Fruit fly (Drosophila melanogaster) whole organism, larva: ENCODE data around the gene CG43394.

ENCODE experiments used
- noc ChIP-seq: fragments of 200-800 bp; sonication (Bioruptor generic); optimal IDR thresholded peaks from 3 replicates; lab custom pipeline; 2019; ENCODE audit warnings: missing biosample characterization, mild to moderate bottlenecking, missing genetic modification characterization, moderate library complexity

Gene CG43394

dm6 chr2L:8163588-8164166 lies 18.1 kb downstream of the CG43394 start:
- TF ChIP-seq noc (tag; lab: Kevin White, UChicago) = peak; percentile 65

DNA sequence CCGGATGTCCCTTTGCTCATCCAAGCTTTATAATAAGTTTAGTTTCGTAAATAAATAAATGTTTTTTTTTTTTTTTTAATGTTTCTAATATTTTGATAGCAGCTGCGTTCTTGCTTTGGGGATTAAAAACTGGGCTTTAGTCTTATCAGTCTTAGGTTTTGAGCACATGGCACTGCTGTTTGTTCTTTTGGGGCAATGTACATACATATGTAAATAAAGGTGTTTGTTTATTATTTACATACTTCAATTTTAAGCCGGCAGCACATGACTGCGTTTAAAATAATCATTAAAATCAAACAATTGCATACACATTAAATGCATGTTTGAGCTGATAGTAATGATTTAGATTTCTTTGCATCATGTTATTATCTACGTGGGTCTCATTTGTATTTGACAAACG lies 18.7 kb downstream of the CG43394 start:
- no peak for TF ChIP-seq noc (tag; lab: Kevin White, UChicago)

DNA sequence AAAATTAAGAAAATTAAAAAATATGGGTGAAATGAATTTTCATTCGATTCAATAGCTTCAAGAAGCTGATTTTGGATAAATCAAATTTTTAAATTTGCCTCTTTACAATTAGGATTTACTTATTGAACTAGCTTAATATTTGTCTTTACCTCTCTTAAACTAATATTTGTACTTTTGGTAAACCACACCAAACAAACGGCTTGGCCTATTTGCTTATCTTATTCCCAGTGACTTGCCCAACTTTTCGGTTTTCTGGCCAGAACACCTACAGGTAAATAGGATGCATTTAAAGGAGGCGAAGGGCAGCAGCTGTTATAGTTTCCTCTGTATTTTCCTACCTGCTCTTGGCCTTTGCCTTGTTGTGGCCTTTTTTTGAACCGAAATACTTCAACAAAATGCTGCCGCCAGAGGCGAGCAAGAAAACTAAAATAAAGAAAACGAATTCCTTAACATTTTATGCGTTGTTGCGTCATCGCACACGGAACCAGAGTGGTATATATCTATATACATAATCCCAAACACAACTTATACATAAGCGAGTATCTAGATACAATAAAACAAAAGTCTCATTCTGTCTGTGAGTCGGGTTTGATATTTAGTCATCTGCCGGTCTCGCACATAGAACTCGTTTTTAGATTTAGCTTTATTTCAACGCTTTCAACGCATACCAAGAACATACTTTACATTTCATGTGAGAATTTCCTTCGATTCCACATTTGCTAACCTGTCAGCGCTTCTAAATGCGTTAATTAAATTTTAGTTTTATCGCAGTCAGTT lies 20.4 kb downstream of the CG43394 start:
- no peak for TF ChIP-seq noc (tag; lab: Kevin White, UChicago)

DNA sequence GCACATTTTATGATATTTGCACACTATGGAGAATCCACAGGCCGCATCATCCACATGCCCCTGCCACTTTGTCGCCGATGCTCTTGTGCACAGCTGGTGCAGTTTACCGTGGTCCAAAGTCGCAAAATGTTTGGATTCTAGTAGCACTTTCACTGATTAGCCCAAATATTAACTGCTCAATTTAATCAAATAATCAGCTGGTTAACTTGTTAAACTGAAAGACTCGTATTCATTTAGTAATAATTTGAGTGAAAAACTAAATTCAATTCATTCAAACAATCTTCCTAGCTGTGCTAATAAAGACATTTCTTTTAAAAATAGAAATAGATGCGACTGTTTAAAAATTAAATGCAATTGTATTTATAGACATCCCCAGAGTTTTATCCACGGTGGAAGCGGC lies 22.5 kb downstream of the CG43394 start:
- no peak for TF ChIP-seq noc (tag; lab: Kevin White, UChicago)

- no peak for TF ChIP-seq noc (tag; lab: Kevin White, UChicago)
These were observed 25.1 kb downstream of the CG43394 start for dm6 chr2L:8170600-8171182.

DNA sequence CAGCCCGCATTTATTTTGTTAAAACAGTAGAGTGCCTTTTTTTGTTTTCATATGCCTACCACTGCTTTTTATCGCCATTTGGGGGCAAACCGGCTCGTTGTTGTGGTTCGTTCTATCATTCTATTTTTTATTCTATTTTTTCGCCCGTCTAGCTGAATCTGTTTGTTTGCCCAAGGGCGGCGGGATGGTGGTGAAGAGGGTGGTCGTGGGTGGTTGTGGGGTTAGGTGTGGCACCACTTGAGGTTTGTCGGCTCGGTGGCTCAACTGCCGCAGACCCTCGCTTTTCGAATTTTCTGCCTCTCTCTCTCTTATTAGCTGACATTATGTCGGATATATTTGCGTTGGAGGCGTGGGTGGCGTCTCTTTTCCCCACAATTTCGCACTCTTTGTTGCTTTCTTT lies 26.0 kb downstream of the CG43394 start:
- TF ChIP-seq noc (tag; lab: Kevin White, UChicago) = no peak

dm6 chr2L:8185008-8185407 lies 39.5 kb downstream of the CG43394 start:
- no peak for TF ChIP-seq noc (tag; lab: Kevin White, UChicago)

dm6 chr2L:8190681-8191080 lies 45.1 kb downstream of the CG43394 start, which contains the start of gene CG34134:
Gene CG34134 (minus strand): TSS chr2L:8190781.
- no peak for TF ChIP-seq noc (tag; lab: Kevin White, UChicago)

dm6 chr2L:8195722-8196323 lies 50.3 kb downstream of the CG43394 start:
- no peak for TF ChIP-seq noc (tag; lab: Kevin White, UChicago)

DNA sequence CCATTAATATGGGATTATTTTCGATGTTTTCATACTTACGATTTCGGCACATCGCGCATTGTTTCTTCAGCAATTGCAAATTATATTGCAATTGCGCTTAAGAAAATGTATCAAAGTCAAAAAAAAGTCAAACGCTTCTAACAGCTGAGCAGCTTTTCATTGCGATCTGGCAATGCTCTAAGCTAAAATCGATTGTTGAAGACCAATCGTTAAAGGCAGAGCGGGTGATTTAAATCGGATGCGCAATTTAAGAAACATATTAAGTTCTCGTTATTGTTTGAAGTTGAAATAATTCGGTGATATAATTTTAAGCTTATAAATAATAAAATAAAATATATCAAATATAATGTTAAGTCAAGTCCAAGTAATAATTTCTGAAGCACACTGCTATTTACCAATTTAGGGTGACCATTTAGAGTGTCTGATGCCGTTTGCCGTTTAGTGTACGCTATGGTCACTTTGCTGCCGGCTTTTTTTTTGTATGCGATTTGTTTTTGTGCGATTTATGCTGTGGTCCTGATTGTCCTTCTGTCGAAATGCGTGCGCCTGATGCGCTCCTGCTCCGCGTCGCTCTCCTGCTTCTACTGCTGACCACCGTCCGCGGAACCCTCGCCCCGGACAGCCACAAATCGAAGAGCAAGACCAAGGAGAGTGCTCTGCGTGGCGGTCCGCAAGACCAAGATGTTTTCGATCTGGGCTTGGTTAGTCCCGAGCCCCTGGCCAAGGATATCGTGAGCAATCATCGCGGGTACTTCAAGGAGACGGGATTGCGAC lies 51.4 kb downstream of the CG43394 start, which contains the start of the genes CG8475 and CG8460:
TSS of gene CG8475 (minus strand) at position 162 of the 774 bp plus-strand sequence.
TSS of gene CG8460 (plus strand) at position 437 of the 774 bp plus-strand sequence.
- TF ChIP-seq noc (tag; lab: Kevin White, UChicago) = no peak

- TF ChIP-seq noc (tag; lab: Kevin White, UChicago) = no peak
These were observed 53.2 kb downstream of the CG43394 start, which contains the start of gene PGAP5 for dm6 chr2L:8198757-8199156. Gene PGAP5 (plus strand): TSS chr2L:8198882.

DNA sequence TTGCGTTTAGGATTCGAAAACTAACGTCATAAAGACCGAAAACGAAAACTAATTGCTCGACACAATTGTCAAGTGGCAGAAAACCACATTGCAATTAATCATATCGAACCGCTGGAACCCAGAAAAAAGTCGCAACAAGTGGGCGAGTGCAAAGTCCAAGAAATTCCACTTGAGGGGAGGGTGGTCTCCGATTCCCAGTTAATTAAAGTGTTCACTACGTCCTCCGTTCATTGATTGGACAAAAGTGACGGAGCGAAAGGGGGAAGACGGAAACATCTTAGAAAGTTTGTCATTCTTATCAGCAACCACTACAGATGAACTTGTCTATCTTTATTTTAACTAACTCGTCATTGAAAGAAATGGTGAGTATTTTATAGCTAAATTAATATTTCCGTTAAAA lies 57.0 kb downstream of the CG43394 start:
- TF ChIP-seq noc (tag; lab: Kevin White, UChicago) = no peak

DNA sequence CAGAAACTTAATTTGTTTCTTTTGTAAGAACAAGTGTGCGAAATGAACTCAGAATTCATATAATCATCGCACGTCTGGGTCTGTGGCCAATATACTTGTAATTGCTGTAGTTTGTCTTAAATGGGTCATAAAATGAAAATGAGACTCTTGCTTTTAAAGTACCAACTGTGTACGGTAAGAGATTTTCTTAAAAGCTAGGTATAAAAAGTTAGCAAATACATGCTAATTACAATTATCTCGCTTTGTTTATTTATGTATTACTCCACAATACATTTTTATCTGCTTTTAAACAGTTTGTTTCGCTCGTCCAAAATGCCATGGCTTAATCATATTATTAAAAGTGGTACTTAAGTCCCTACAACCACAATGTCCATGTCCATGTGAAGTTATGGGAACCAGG lies 58.2 kb downstream of the CG43394 start:
- TF ChIP-seq noc (tag; lab: Kevin White, UChicago) = peak; percentile 9

DNA sequence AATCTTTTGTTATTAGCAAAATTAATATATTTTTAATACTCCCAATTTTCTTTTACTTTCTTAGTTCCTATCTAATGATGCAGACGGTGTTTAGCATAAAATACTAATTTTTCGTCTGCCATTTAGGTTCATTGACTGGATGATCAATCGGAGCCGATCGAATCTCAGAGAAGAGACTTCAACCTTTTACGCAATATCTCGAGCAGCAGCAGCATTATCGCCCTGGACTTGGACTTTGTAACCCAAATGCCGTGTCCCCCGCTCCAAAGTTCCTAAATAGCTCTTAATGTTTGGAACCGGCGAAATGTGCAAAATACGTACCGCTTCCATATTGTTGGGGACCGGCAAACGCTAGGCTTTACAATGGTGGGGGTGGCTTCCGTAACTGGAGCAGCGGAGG lies 58.8 kb downstream of the CG43394 start:
- no peak for TF ChIP-seq noc (tag; lab: Kevin White, UChicago)

DNA sequence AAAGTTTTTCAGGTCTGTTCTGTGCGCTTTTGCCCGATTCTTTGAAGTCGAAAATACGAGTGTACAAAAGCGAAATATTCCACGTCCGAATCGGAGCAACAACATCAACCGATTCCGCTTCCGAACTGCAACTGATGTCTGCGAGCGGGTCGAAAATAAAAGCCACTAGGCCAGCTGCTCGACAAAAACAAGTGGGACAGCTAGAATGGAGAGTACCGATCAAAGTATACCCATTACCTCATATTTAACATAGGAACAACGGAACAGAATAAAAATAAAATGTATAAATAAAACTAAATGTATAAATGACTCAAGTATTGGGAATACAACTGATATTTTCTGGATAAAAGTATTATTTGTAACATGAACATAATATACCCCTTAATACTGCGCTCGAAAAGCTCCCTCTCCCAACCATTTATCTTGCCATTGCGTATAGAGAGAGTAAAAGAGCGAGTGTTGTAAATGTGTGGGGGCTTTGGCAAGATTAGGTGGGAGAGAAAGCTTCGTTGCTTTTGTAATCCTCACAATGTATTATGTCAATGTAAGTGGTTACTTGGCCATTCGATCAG lies 59.5 kb downstream of the CG43394 start, which contains the start of gene SLC5A11:
TSS of gene SLC5A11 (minus strand) at position 137 of the 572 bp plus-strand sequence.
- TF ChIP-seq noc (tag; lab: Kevin White, UChicago) = peak; percentile 98
